Fruit fly (Drosophila melanogaster): ENCODE data around the gene CG15260.

CG15260 gene

DNA sequence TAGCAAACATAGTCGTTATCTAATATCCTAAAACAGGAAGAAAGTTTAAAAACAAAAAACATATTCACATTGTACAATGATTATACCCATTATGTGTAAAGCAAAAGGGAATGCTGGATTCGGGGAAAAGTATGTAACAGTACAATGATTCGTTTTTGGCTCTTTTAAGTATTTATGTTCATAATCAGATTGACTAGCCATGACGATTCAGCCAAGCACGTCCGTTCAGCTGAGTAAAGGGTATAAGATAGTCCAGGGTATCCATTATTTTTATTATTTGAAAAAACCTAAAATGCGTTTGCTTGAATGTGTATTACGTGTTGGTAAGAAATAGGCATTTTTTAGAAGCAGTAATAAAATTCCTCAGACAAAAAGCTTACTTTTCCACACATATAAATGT is 42.4 kb downstream of the CG15260 start (continued):
- TF ChIP-seq CG3726 (GFP tag; IDR thresholded peaks at IDR 0.05), result no peak
- TF ChIP-seq Ets65A (GFP tag), result peak; percentile 52
- no peak for TF ChIP-seq CG6813 (GFP tag; optimal IDR thresholded peaks at IDR 0.05)
- TF ChIP-seq CG15601 (tag; optimal IDR thresholded peaks at IDR 0.05), result no peak
- no peak for TF ChIP-seq rib (GFP tag; IDR thresholded peaks at IDR 0.05)
- TF ChIP-seq Fer3 (tag; optimal IDR thresholded peaks at IDR 0.05), result no peak
- TF ChIP-seq CG10979 (tag; optimal IDR thresholded peaks at IDR 0.05), result peak; percentile 10
- no peak for TF ChIP-seq CG10654 (GFP tag; optimal IDR thresholded peaks at IDR 0.05)
- no peak for TF ChIP-seq Hr39 (optimal IDR thresholded peaks at IDR 0.05)
- TF ChIP-seq tio (GFP tag; optimal IDR thresholded peaks at IDR 0.05), result no peak
- no peak for TF ChIP-seq oc (tag; optimal IDR thresholded peaks at IDR 0.05)
- TF ChIP-seq mam (GFP tag; optimal IDR thresholded peaks at IDR 0.05), result peak; percentile 4
- no peak for TF ChIP-seq schlank (tag; optimal IDR thresholded peaks at IDR 0.05)
- TF ChIP-seq CG2120 (GFP tag; optimal IDR thresholded peaks at IDR 0.05), result peak; percentile 7
- TF ChIP-seq wor (GFP tag; IDR thresholded peaks at IDR 0.05), result no peak
- no peak for TF ChIP-seq ind (GFP tag; optimal IDR thresholded peaks at IDR 0.05)
- no peak for TF ChIP-seq CG13424 (tag; optimal IDR thresholded peaks at IDR 0.05)
- TF ChIP-seq CG6683 (GFP tag; optimal IDR thresholded peaks at IDR 0.05), result no peak
- TF ChIP-seq CG2199 (GFP tag; IDR thresholded peaks at IDR 0.05), result no peak

DNA sequence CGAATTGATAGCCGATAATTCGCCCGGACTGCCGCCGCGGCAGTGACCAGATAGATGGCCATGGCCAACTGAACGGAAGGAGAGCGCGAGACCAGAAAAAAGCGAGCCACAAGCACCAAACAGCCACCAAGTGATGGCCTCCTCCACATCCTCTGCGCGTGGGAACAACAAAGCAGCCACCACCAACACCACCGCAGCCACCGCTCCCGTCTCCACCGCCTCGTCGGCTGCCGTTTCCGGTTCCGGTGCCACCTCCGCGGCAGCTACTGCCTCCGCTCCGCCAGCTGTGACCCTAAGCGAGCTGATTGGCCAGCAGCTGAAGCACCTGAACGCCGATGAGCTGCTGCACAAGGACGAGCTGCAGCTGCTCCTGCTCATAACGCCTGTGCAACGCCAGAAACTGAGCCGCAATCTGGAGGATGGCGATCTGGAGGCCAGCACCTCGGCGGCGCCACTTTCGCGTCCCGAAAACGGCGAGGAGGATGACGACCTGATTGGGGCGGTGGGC is 43.0 kb downstream of the CG15260 start:
- TF ChIP-seq Atf6 (GFP tag; IDR thresholded peaks at IDR 0.05) (no peak), Ets65A (GFP tag) (peak; percentile 79), CG8359 (GFP tag; optimal IDR thresholded peaks at IDR 0.05; ENCODE audit: borderline replicate concordance) (peak; percentile 8), CG10147 (GFP tag; optimal IDR thresholded peaks at IDR 0.05) (no peak), tll (GFP tag; optimal IDR thresholded peaks at IDR 0.05) (no peak), CG7357 (GFP tag; IDR thresholded peaks at IDR 0.05) (no peak; the same call in 2 of the 3 replicates), Hmr (GFP tag; optimal IDR thresholded peaks at IDR 0.05) (no peak), ttk (GFP tag; IDR thresholded peaks at IDR 0.05) (0 out of 2 replicates have a peak, but pooled peaks have one; percentile 3), vnd (GFP tag; IDR thresholded peaks at IDR 0.05; ENCODE audit: partially characterized antibody) (no peak; the same call in 2 of the 3 replicates), gce (GFP tag; IDR thresholded peaks at IDR 0.05) (no peak), CG14014 (GFP tag; IDR thresholded peaks at IDR 0.05) (no peak), nom (GFP tag; optimal IDR thresholded peaks at IDR 0.05) (no peak), Dll (GFP tag; IDR thresholded peaks at IDR 0.05; ENCODE audit: partially characterized antibody) (peak; percentile 22; the same call in 1 of the 4 replicates), CG7271 (tag; optimal IDR thresholded peaks at IDR 0.05) (no peak), MTF-1 (GFP tag; optimal IDR thresholded peaks at IDR 0.05; ENCODE audit: borderline replicate concordance) (peak; percentile 29), inv (GFP tag; IDR thresholded peaks at IDR 0.05; ENCODE audit: partially characterized antibody) (peak; percentile 2; the same call in 1 of the 2 replicates), MESR4 (GFP tag; optimal IDR thresholded peaks at IDR 0.05) (peak; percentile 25), Fer1 (GFP tag; optimal IDR thresholded peaks at IDR 0.05) (no peak), HLHmδ (GFP tag; optimal IDR thresholded peaks at IDR 0.05) (peak; percentile 19), ranshi (GFP tag; IDR thresholded peaks at IDR 0.05) (0 out of 2 replicates have a peak, but pooled peaks have one; percentile 0), CTCF (GFP tag; optimal IDR thresholded peaks at IDR 0.05) (no peak), zen2 (GFP tag; IDR thresholded peaks at IDR 0.05; ENCODE audit: partially characterized antibody) (peak; percentile 3; the same call in 1 of the 3 replicates), CG17612 (GFP tag; IDR thresholded peaks at IDR 0.05) (no peak), odd (GFP tag; optimal IDR thresholded peaks at IDR 0.05) (no peak), pan (optimal IDR thresholded peaks at IDR 0.05) (no peak), pan (GFP tag; optimal IDR thresholded peaks at IDR 0.05 in 1 of 2, IDR thresholded peaks at IDR 0.05 in 1 of 2) (no peak), lov (optimal IDR thresholded peaks at IDR 0.05) (no peak), lov (GFP tag; IDR thresholded peaks at IDR 0.05) (no peak), Scr (GFP tag; IDR thresholded peaks at IDR 0.05; ENCODE audit: partially characterized antibody) (peak; percentile 5; the same call in 1 of the 2 replicates), chinmo (GFP tag; IDR thresholded peaks at IDR 0.05; ENCODE audit: partially characterized antibody) (0 out of 4 replicates have a peak, but pooled peaks have one; percentile 36), ara (GFP tag; IDR thresholded peaks at IDR 0.05) (peak; percentile 12; the same call in 1 of the 2 replicates), CG4854 (GFP tag; optimal IDR thresholded peaks at IDR 0.05) (no peak)

Data from whole organism, embryonic.